Fruit fly (Drosophila melanogaster): ENCODE results near the gene CG10561.

The CG10561 gene

dm6 chr2L:19069548-19070145, 44.6 kb upstream of the CG10561 start, which contains the start of gene CG10702 (continued):
- no peak for TF ChIP-seq CG1647 (GFP tag; optimal IDR thresholded peaks at IDR 0.05)
- TF ChIP-seq Med (GFP tag): peak; percentile 70
- TF ChIP-seq CG11093 (GFP tag; IDR thresholded peaks at IDR 0.05): no peak
- 0 out of 2 replicates have a peak, but pooled peaks have one; percentile 13 for TF ChIP-seq NFAT (GFP tag; IDR thresholded peaks at IDR 0.05)
- no peak for TF ChIP-seq CG12391 (tag; optimal IDR thresholded peaks at IDR 0.05)
- no peak for TF ChIP-seq Chrac-16 (GFP tag; optimal IDR thresholded peaks at IDR 0.05)
- no peak for TF ChIP-seq ham (GFP tag; IDR thresholded peaks at IDR 0.05)
- no peak for TF ChIP-seq CG11723 (GFP tag; optimal IDR thresholded peaks at IDR 0.05)
- TF ChIP-seq D (optimal IDR thresholded peaks at IDR 0.05): no peak
- TF ChIP-seq D (GFP tag; optimal IDR thresholded peaks at IDR 0.05): peak; percentile 14
- TF ChIP-seq lab (GFP tag; optimal IDR thresholded peaks at IDR 0.05): no peak
- no peak for TF ChIP-seq ttk (GFP tag; IDR thresholded peaks at IDR 0.05)
- no peak for TF ChIP-seq croc (GFP tag; conservative IDR thresholded peaks at IDR 0.05)
- no peak for TF ChIP-seq NC2α (GFP tag; optimal IDR thresholded peaks at IDR 0.05)
- 0 out of 2 replicates have a peak, but pooled peaks have one; percentile 29 for TF ChIP-seq CG32532 (GFP tag; IDR thresholded peaks at IDR 0.05)
- no peak for TF ChIP-seq CG34224 (GFP tag; IDR thresholded peaks at IDR 0.05; ENCODE audit: partially characterized antibody)
- TF ChIP-seq onecut (GFP tag; IDR thresholded peaks at IDR 0.05): no peak
- TF ChIP-seq CG10959 (GFP tag; IDR thresholded peaks at IDR 0.05): no peak
- TF ChIP-seq CG17328 (GFP tag; IDR thresholded peaks at IDR 0.05): 0 out of 2 replicates have a peak, but pooled peaks have one; percentile 20
- TF ChIP-seq CG4617 (GFP tag; optimal IDR thresholded peaks at IDR 0.05; ENCODE audit: borderline replicate concordance): no peak
- TF ChIP-seq Hey (tag; optimal IDR thresholded peaks at IDR 0.05): no peak
- no peak for TF ChIP-seq CG8924 (tag; optimal IDR thresholded peaks at IDR 0.05)
- TF ChIP-seq CG11560 (tag; IDR thresholded peaks at IDR 0.05): no peak
- no peak for TF ChIP-seq CG7745 (tag; optimal IDR thresholded peaks at IDR 0.05)
- no peak for TF ChIP-seq Eip74EF (GFP tag; optimal IDR thresholded peaks at IDR 0.05)
- TF ChIP-seq da (GFP tag; optimal IDR thresholded peaks at IDR 0.05): no peak
- TF ChIP-seq HmgZ (tag; optimal IDR thresholded peaks at IDR 0.05): no peak
- TF ChIP-seq CG9215 (GFP tag; IDR thresholded peaks at IDR 0.05): 0 out of 2 replicates have a peak, but pooled peaks have one; percentile 8
- TF ChIP-seq hb (GFP tag; IDR thresholded peaks at IDR 0.05; ENCODE audit: partially characterized antibody): no peak
- TF ChIP-seq CG5245 (GFP tag; optimal IDR thresholded peaks at IDR 0.05): no peak
- TF ChIP-seq zf30C (GFP tag; optimal IDR thresholded peaks at IDR 0.05): no peak
- TF ChIP-seq tin (GFP tag; optimal IDR thresholded peaks at IDR 0.05): no peak
- TF ChIP-seq dysf (GFP tag; IDR thresholded peaks at IDR 0.05): peak; percentile 18; the same call in 1 of the 3 replicates
- no peak for TF ChIP-seq CG1603 (tag; optimal IDR thresholded peaks at IDR 0.05)
- TF ChIP-seq Meics (GFP tag; optimal IDR thresholded peaks at IDR 0.05): no peak
- TF ChIP-seq Ets65A (GFP tag): peak; percentile 91
- TF ChIP-seq grau (tag; optimal IDR thresholded peaks at IDR 0.05): no peak
- no peak for TF ChIP-seq CG16815 (GFP tag; optimal IDR thresholded peaks at IDR 0.05)
- no peak for TF ChIP-seq D19B (GFP tag; optimal IDR thresholded peaks at IDR 0.05)
- TF ChIP-seq sens-2 (GFP tag; IDR thresholded peaks at IDR 0.05): no peak
- TF ChIP-seq CG11504 (tag; optimal IDR thresholded peaks at IDR 0.05): peak; percentile 42
- 0 out of 2 replicates have a peak, but pooled peaks have one; percentile 6 for TF ChIP-seq Rx (GFP tag; IDR thresholded peaks at IDR 0.05)
- TF ChIP-seq CG11456 (GFP tag; IDR thresholded peaks at IDR 0.05): 0 out of 3 replicates have a peak, but pooled peaks have one; percentile 5
- TF ChIP-seq Hr3 (GFP tag; optimal IDR thresholded peaks at IDR 0.05): no peak
- no peak for TF ChIP-seq CG2889 (GFP tag; IDR thresholded peaks at IDR 0.05)
- TF ChIP-seq gsb (GFP tag; IDR thresholded peaks at IDR 0.05): no peak
- no peak for TF ChIP-seq CG4854 (GFP tag; optimal IDR thresholded peaks at IDR 0.05)
- TF ChIP-seq MTF-1 (GFP tag; optimal IDR thresholded peaks at IDR 0.05; ENCODE audit: borderline replicate concordance): no peak
- no peak for TF ChIP-seq ftz-f1 (GFP tag; optimal IDR thresholded peaks at IDR 0.05)
- no peak for TF ChIP-seq CG16779 (GFP tag; IDR thresholded peaks at IDR 0.05)
- peak; percentile 80 for TF ChIP-seq D19A (tag; optimal IDR thresholded peaks at IDR 0.05)

Measured in whole organism, embryonic.